Worm (Caenorhabditis elegans): ENCODE data around the gene fbxa-32.

- TF ChIP-seq cog-1 (tag; optimal IDR thresholded peaks at IDR 0.05) (no peak), tab-1 (GFP tag; IDR thresholded peaks at IDR 0.05) (no peak), klf-2 (GFP tag; conservative IDR thresholded peaks at IDR 0.05) (no peak)
Measured at ce11 chrIII:1218998-1219397, 50.1 kb downstream of the fbxa-32 start.

Data from whole organism, midembryonic.